Worm (Caenorhabditis elegans): Measurements from ENCODE around the gene prcc-1.

prcc-1 gene

ce11 chrIV:13098652-13099051, 5.1 kb upstream of the prcc-1 start, which contains the start of the genes dli-1, tin-9.2 and exos-4.1:
TSS of gene dli-1 (minus strand) at chrIV:13098792.
TSS of gene tin-9.2 (plus strand) at chrIV:13098995.
TSS of gene exos-4.1 (plus strand) at chrIV:13098999.
- TF ChIP-seq Y55F3AM.14 (GFP tag; optimal IDR thresholded peaks at IDR 0.05) (no peak), ztf-1 (GFP tag; conservative IDR thresholded peaks at IDR 0.05) (no peak), mdl-1 (tag; optimal IDR thresholded peaks at IDR 0.05) (peak in 1 of 2 experiments; percentile 5), nhr-237 (tag; optimal IDR thresholded peaks at IDR 0.05) (no peak), ztf-4 (tag; optimal IDR thresholded peaks at IDR 0.05) (no peak), lin-11 (tag; optimal IDR thresholded peaks at IDR 0.05) (peak; percentile 23), blmp-1 (tag; optimal IDR thresholded peaks at IDR 0.05; ENCODE audit: insufficient read depth) (peak; percentile 6), ztf-11 (tag; optimal IDR thresholded peaks at IDR 0.05) (no peak), nhr-6 (tag; optimal IDR thresholded peaks at IDR 0.05) (no peak), ZK546.5 (tag; optimal IDR thresholded peaks at IDR 0.05) (peak; percentile 19), lin-13 (GFP tag; optimal IDR thresholded peaks at IDR 0.05) (peak; percentile 66), nhr-11 (tag; optimal IDR thresholded peaks at IDR 0.05) (no peak), peb-1 (tag; optimal IDR thresholded peaks at IDR 0.05) (no peak), nhr-12 (tag; optimal IDR thresholded peaks at IDR 0.05) (no peak), sma-3 (GFP tag; optimal IDR thresholded peaks at IDR 0.05) (peak; percentile 40), fos-1 (tag; optimal IDR thresholded peaks at IDR 0.05) (peak; percentile 47), nhr-10 (tag; optimal IDR thresholded peaks at IDR 0.05) (no peak), ama-1 (optimal IDR thresholded peaks at IDR 0.05) (peak; percentile 8), crh-2 (tag; optimal IDR thresholded peaks at IDR 0.05) (peak; percentile 82), alr-1 (tag; optimal IDR thresholded peaks at IDR 0.05) (no peak), R02D3.7 (tag; optimal IDR thresholded peaks at IDR 0.05) (no peak), nhr-23 (tag; optimal IDR thresholded peaks at IDR 0.05) (no peak), mbf-1 (tag; optimal IDR thresholded peaks at IDR 0.05) (no peak), F13H6.1 (tag; optimal IDR thresholded peaks at IDR 0.05) (peak; percentile 53), mab-5 (tag; optimal IDR thresholded peaks at IDR 0.05) (peak; percentile 67), unc-55 (GFP tag; optimal IDR thresholded peaks at IDR 0.05) (peak; percentile 89), lsy-2 (tag; optimal IDR thresholded peaks at IDR 0.05) (peak; percentile 65 to 90), nhr-129 (tag; optimal IDR thresholded peaks at IDR 0.05) (peak; percentile 90), nhr-25 (tag; optimal IDR thresholded peaks at IDR 0.05) (peak; percentile 65), dmd-4 (tag; optimal IDR thresholded peaks at IDR 0.05) (no peak), snpc-4 (tag; optimal IDR thresholded peaks at IDR 0.05) (no peak), gmeb-1 (tag; optimal IDR thresholded peaks at IDR 0.05) (peak; percentile 84), sem-4 (tag; optimal IDR thresholded peaks at IDR 0.05) (no peak), elt-1 (tag; optimal IDR thresholded peaks at IDR 0.05) (no peak), aly-2 (tag; optimal IDR thresholded peaks at IDR 0.05) (no peak), nhr-77 (tag; optimal IDR thresholded peaks at IDR 0.05) (no peak), egl-27 (tag; optimal IDR thresholded peaks at IDR 0.05) (no peak), C34F6.9 (tag; optimal IDR thresholded peaks at IDR 0.05) (peak; percentile 91), ceh-82 (tag; optimal IDR thresholded peaks at IDR 0.05) (no peak), elt-3 (tag; optimal IDR thresholded peaks at IDR 0.05) (no peak), unc-39 (tag; optimal IDR thresholded peaks at IDR 0.05) (no peak), nhr-21 (tag; optimal IDR thresholded peaks at IDR 0.05) (no peak), sma-9 (GFP tag; optimal IDR thresholded peaks at IDR 0.05) (no peak), sma-9 (tag; optimal IDR thresholded peaks at IDR 0.05) (no peak), lin-39 (tag; optimal IDR thresholded peaks at IDR 0.05) (no peak), zag-1 (tag; optimal IDR thresholded peaks at IDR 0.05) (no peak), ceh-16 (tag; optimal IDR thresholded peaks at IDR 0.05) (no peak), unc-62 (GFP tag; optimal IDR thresholded peaks at IDR 0.05) (no peak), skn-1 (tag; optimal IDR thresholded peaks at IDR 0.05) (no peak)
